Worm (Caenorhabditis elegans) whole organism, L2 larva: ENCODE measurements around the gene flh-3.

Source experiments
- C34F6.9 ChIP-seq: fragments of 150-350 bp; optimal IDR thresholded peaks from 2 replicates; lab custom pipeline; 2014; ENCODE audit warnings: missing biosample characterization, missing genetic modification characterization
- ZK546.5 ChIP-seq: sonication (generic microtip); optimal IDR thresholded peaks from 2 replicates; lab custom pipeline; 2017; ENCODE audit warnings: missing biosample characterization, missing genetic modification characterization
- alr-1 ChIP-seq: fragments of 150-350 bp; optimal IDR thresholded peaks from 2 replicates; lab custom pipeline; 2014; ENCODE audit warnings: missing biosample characterization, missing genetic modification characterization
- aly-2 ChIP-seq: fragments of 150-350 bp; optimal IDR thresholded peaks from 2 replicates; lab custom pipeline; 2014; ENCODE audit warnings: missing biosample characterization, missing genetic modification characterization
- ama-1 ChIP-seq: fragments of 150-350 bp; optimal IDR thresholded peaks from 2 replicates; lab custom pipeline; 2018; ENCODE audit warnings: inconsistent platforms
- blmp-1 ChIP-seq: sonication (generic microtip); optimal IDR thresholded peaks from 2 replicates; lab custom pipeline; 2017; ENCODE audit warnings: missing genetic modification characterization, mild to moderate bottlenecking, missing compliant biosample characterization, antibody characterized with exemption, moderate library complexity; ENCODE audit not compliant: insufficient read depth
- ceh-16 ChIP-seq: fragments of 150-350 bp; optimal IDR thresholded peaks from 2 replicates; lab custom pipeline; 2014; ENCODE audit warnings: missing biosample characterization, missing genetic modification characterization
- ceh-82 ChIP-seq: fragments of 150-350 bp; optimal IDR thresholded peaks from 2 replicates; lab custom pipeline; 2014; ENCODE audit warnings: missing biosample characterization, missing genetic modification characterization
- crh-2 ChIP-seq: sonication (generic microtip); optimal IDR thresholded peaks from 2 replicates; lab custom pipeline; 2017; ENCODE audit warnings: missing biosample characterization, missing genetic modification characterization
- dmd-4 ChIP-seq: sonication (generic microtip); optimal IDR thresholded peaks from 2 replicates; lab custom pipeline; 2017; ENCODE audit warnings: missing biosample characterization, missing genetic modification characterization
- egl-27 ChIP-seq: sonication (generic microtip); optimal IDR thresholded peaks from 3 replicates; lab custom pipeline; 2017; ENCODE audit warnings: missing biosample characterization, missing genetic modification reagents, missing genetic modification characterization
- fos-1 ChIP-seq: fragments of 150-350 bp; optimal IDR thresholded peaks from 2 replicates; lab custom pipeline; 2014; ENCODE audit warnings: missing biosample characterization, missing genetic modification characterization
- gmeb-1 ChIP-seq: fragments of 150-350 bp; optimal IDR thresholded peaks from 2 replicates; lab custom pipeline; 2014; ENCODE audit warnings: missing biosample characterization, missing genetic modification characterization
- lin-11 ChIP-seq: fragments of 150-350 bp; sonication (generic microtip); optimal IDR thresholded peaks from 2 replicates; lab custom pipeline; 2014; ENCODE audit warnings: missing biosample characterization, missing genetic modification characterization, inconsistent platforms, mixed read lengths
- lin-39 ChIP-seq: fragments of 150-350 bp; optimal IDR thresholded peaks from 2 replicates; lab custom pipeline; 2014; ENCODE audit warnings: missing biosample characterization, missing genetic modification reagents, missing genetic modification characterization
- mab-5 ChIP-seq: fragments of 150-350 bp; optimal IDR thresholded peaks from 2 replicates; lab custom pipeline; 2014; ENCODE audit warnings: missing biosample characterization, missing genetic modification characterization
- mbf-1 ChIP-seq: sonication (generic microtip); optimal IDR thresholded peaks from 2 replicates; lab custom pipeline; 2017; ENCODE audit warnings: missing biosample characterization, missing genetic modification characterization
- mdl-1 ChIP-seq, 2 experiments: fragments of 150-350 bp in 1 of 2; sonication (generic microtip) in 1 of 2; optimal IDR thresholded peaks; 2 replicates each; lab custom pipeline; 2017; ENCODE audit warnings: missing biosample characterization in 2 of 2, missing genetic modification characterization in 2 of 2
- nhr-129 ChIP-seq: fragments of 150-350 bp; optimal IDR thresholded peaks from 2 replicates; lab custom pipeline; 2014; ENCODE audit warnings: missing biosample characterization, missing genetic modification characterization
- nhr-21 ChIP-seq: fragments of 150-350 bp; optimal IDR thresholded peaks from 2 replicates; lab custom pipeline; 2014; ENCODE audit warnings: missing biosample characterization, missing genetic modification characterization
- nhr-23 ChIP-seq: fragments of 150-350 bp; optimal IDR thresholded peaks from 2 replicates; lab custom pipeline; 2014; ENCODE audit warnings: missing biosample characterization, missing genetic modification reagents, missing genetic modification characterization
- nhr-25 ChIP-seq: fragments of 150-350 bp; sonication (generic microtip); optimal IDR thresholded peaks from 3 replicates; lab custom pipeline; 2014; ENCODE audit warnings: missing biosample characterization, missing genetic modification characterization
- nhr-77 ChIP-seq: fragments of 150-350 bp; optimal IDR thresholded peaks from 2 replicates; lab custom pipeline; 2014; ENCODE audit warnings: missing biosample characterization, missing genetic modification characterization
- peb-1 ChIP-seq: fragments of 150-350 bp; optimal IDR thresholded peaks from 2 replicates; lab custom pipeline; 2014; ENCODE audit warnings: missing biosample characterization, missing genetic modification characterization
- sem-4 ChIP-seq: fragments of 150-350 bp; optimal IDR thresholded peaks from 2 replicates; lab custom pipeline; 2014; ENCODE audit warnings: missing biosample characterization, missing genetic modification reagents, missing genetic modification characterization
- skn-1 ChIP-seq: sonication (generic microtip); optimal IDR thresholded peaks from 2 replicates; lab custom pipeline; 2017; ENCODE audit warnings: missing biosample characterization, missing genetic modification characterization
- sma-3 ChIP-seq: sonication (generic microtip); optimal IDR thresholded peaks from 2 replicates; lab custom pipeline; 2016; ENCODE audit warnings: missing genetic modification reagents, missing genetic modification characterization, missing compliant biosample characterization
- sma-9 ChIP-seq, 2 experiments: fragments of 150-350 bp in 1 of 2; sonication (generic microtip) in 1 of 2; optimal IDR thresholded peaks; 2 replicates each; lab custom pipeline; 2014 to 2016; ENCODE audit warnings: missing genetic modification characterization in 2 of 2, mild to moderate bottlenecking in 1 of 2, missing biosample characterization in 1 of 2, missing compliant biosample characterization in 1 of 2, missing genetic modification reagents in 1 of 2, moderate library complexity in 1 of 2
- snpc-4 ChIP-seq: fragments of 150-350 bp; optimal IDR thresholded peaks from 2 replicates; lab custom pipeline; 2014; ENCODE audit warnings: missing biosample characterization, missing genetic modification characterization
- unc-39 ChIP-seq: fragments of 150-350 bp; optimal IDR thresholded peaks from 2 replicates; lab custom pipeline; 2014; ENCODE audit warnings: missing biosample characterization, missing genetic modification characterization
- unc-55 ChIP-seq: fragments of 150-350 bp; sonication (generic microtip); optimal IDR thresholded peaks from 3 replicates; lab custom pipeline; 2014; ENCODE audit warnings: missing biosample characterization, missing genetic modification reagents, missing genetic modification characterization
- unc-62 ChIP-seq: fragments of 150-350 bp; optimal IDR thresholded peaks from 2 replicates; lab custom pipeline; 2014; ENCODE audit warnings: missing biosample characterization, missing genetic modification reagents, missing genetic modification characterization
- zag-1 ChIP-seq: fragments of 150-350 bp; optimal IDR thresholded peaks from 2 replicates; lab custom pipeline; 2014; ENCODE audit warnings: missing biosample characterization, missing genetic modification characterization
- ztf-4 ChIP-seq: fragments of 150-350 bp; optimal IDR thresholded peaks from 2 replicates; lab custom pipeline; 2014; ENCODE audit warnings: missing biosample characterization, missing genetic modification characterization

The flh-3 gene

DNA sequence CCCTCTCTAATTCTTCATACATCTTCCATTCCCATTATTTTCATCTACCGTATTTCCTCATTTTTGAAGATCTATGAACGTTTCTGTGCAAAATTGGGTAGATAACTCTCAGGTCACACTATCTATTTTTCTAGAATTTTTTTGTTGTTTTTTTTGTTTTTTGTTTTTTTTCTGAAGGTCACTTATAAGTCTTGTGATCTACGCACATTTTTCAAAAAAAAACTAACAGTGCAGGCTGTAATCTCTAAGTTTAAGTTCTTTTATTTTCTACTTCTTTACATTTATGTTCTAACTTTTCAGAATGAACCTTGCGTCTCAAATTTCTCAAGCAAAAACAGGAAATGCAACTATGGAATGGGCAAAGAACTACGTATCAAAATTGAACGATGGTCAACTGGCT, at the start of gene flh-3:
flh-3 (plus strand) TSS at position 301 of the 400 bp plus-strand sequence.
- TF ChIP-seq aly-2 (tag; lab: Kevin White, UChicago) (no peak), unc-39 (tag; lab: Kevin White, UChicago) (no peak), nhr-23 (tag; lab: Kevin White, UChicago) (no peak), ztf-4 (tag; lab: Kevin White, UChicago) (no peak), ceh-16 (tag; lab: Kevin White, UChicago) (no peak)

DNA sequence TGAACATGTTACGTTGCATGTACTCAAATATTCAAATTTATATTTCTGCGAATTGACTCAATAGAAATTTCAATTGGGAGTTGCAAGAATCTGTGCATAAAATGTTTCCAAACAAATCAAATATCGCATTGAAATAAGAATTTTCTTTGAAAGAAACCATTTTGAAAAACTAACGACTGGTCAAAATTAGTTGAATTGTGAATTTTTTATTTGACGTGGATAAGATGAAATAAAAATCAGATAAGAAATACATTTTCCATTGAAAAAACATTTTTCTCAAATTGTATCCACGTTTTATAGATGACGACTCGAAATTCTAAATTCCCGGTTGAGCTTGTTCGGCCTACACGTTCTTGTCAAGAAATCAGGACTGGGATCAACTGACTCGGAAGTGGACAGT, 45.1 kb upstream of the flh-3 start, which contains the start of gene C46C2.3:
C46C2.3 (plus strand) TSS at position 301 of the 400 bp plus-strand sequence.
- TF ChIP-seq nhr-23 (tag; lab: Kevin White, UChicago), result no peak
- TF ChIP-seq nhr-129 (tag; lab: Kevin White, UChicago), result no peak
- no peak for TF ChIP-seq blmp-1 (tag; lab: Kevin White, UChicago)

DNA sequence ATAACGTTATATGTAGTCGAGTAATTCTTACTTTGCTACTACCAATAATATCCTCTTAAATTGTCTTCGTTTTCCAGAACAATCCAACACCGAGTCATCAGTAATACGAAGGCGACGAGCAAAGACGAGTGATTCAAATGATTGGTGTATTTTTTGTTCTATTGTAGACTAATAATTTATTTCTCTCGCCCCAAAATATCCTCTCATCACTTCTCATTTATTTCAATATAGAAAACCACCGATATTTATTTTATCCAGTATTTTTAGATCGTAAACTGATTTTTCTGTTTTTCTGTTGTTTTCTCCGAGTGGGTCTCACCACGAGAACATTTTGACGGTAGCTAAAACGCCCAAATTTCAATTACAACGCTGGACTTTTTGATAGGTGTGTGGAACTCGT, 42.2 kb upstream of the flh-3 start:
- TF ChIP-seq sma-3 (GFP tag; lab: Kevin White, UChicago), result no peak
- no peak for TF ChIP-seq nhr-23 (tag; lab: Kevin White, UChicago)
- no peak for TF ChIP-seq mdl-1 (tag; optimal IDR thresholded peaks at IDR 0.05; lab: Kevin White, UChicago)
- TF ChIP-seq zag-1, result no peak
- TF ChIP-seq sma-9 (GFP tag; optimal IDR thresholded peaks at IDR 0.05; lab: Kevin White, UChicago), result no peak
- TF ChIP-seq sma-9 (tag; optimal IDR thresholded peaks at IDR 0.05; lab: Kevin White, UChicago), result no peak
- TF ChIP-seq mbf-1 (tag; lab: Kevin White, UChicago), result no peak
- TF ChIP-seq crh-2 (tag; lab: Kevin White, UChicago), result no peak
- no peak for TF ChIP-seq alr-1 (tag; lab: Kevin White, UChicago)
- TF ChIP-seq sem-4, result no peak
- TF ChIP-seq nhr-129 (tag; lab: Kevin White, UChicago), result no peak
- no peak for TF ChIP-seq ztf-4 (tag; lab: Kevin White, UChicago)
- TF ChIP-seq nhr-25, result no peak

DNA sequence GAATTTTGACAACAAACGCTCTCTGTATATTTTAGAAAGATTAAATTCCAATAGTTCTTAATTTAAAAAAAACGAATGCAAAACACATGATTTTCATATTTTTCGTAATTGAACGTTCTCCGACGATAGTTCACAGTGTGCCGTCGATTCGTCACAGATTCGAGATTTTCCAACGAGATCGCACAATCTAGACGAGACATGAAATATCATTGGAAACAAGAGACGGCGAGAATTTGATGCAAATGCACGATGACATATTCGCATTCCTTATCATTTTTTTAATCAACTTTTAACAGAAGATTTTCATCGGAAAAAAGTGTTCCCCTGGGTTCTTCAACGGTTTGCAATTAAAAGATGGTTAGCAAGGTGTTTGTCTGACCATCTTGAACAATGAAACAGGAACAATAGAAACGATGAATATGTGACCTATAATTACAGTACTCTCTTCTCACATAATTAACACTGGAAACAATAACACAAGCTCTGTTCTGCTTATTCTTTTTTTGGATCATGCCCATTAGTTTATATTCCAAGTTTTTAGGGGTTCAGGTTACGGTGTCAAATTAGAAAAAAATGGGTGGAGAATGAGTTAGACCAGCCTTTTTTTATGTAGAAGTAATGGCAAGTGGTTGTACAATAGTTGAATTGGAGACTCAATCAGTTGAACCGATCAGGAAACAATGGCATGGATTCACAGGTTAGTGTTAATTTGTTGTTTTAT, 37.3 kb upstream of the flh-3 start, which contains the start of gene Y11D7A.3:
Y11D7A.3 (plus strand) TSS at position 671 of the 721 bp plus-strand sequence.
- TF ChIP-seq C34F6.9 (no peak), sma-9 (GFP tag; optimal IDR thresholded peaks at IDR 0.05; lab: Kevin White, UChicago) (peak; percentile 43), sma-9 (tag; optimal IDR thresholded peaks at IDR 0.05; lab: Kevin White, UChicago) (no peak)

DNA sequence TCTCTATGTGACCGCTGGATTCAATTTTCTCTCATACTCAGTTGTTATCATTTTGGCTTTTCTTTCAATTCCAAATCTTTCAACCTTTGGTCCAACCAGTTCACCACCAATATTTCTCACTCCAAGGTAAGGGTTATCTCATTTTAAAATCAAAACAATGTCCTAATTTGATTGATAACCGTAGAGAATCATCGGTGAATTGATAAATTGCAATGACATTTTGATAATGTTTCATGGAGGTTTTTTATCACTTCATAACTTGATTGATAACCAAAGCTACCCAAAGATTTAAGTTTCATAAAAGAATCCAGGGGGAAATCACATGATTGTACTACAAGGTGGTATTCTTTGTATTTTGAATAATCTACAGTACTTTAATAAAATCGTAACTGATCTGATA, 30.7 kb upstream of the flh-3 start:
- TF ChIP-seq unc-62 (GFP tag; lab: Kevin White, UChicago) (no peak), zag-1 (no peak), egl-27 (no peak), unc-39 (tag; lab: Kevin White, UChicago) (no peak), lin-11 (no peak), unc-55 (no peak), nhr-77 (tag; lab: Kevin White, UChicago) (no peak), gmeb-1 (tag; lab: Kevin White, UChicago) (no peak), skn-1 (tag; lab: Kevin White, UChicago) (no peak), nhr-25 (no peak), nhr-21 (no peak), peb-1 (tag; lab: Kevin White, UChicago) (no peak), snpc-4 (tag; lab: Kevin White, UChicago) (no peak), alr-1 (tag; lab: Kevin White, UChicago) (no peak), lin-39 (tag; lab: Kevin White, UChicago) (no peak), crh-2 (tag; lab: Kevin White, UChicago) (no peak), ZK546.5 (no peak), ztf-4 (tag; lab: Kevin White, UChicago) (no peak), mdl-1 (tag; optimal IDR thresholded peaks at IDR 0.05; lab: Kevin White, UChicago) (no peak)

DNA sequence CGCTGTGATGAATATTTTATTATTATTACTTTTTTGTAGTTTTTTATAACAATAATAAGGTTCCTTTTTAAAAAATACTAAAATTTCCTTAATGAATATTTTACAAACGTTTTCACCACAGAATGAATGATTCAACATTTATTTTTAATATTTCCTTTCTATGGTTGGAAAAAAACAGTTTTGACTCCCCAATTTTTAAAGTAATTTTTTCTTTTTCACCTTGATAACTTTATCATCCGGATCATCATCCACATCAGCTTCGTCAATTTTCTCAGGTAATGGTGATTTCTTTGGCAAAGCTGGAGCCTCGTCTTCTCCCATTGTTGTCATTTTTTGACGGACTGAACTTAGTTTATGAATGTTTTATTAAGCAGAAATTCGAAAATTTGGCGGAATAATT, 26.2 kb upstream of the flh-3 start, which contains the start of gene rab-28:
rab-28 (minus strand) TSS at position 343 of the 400 bp plus-strand sequence.
- TF ChIP-seq sem-4, result no peak
- TF ChIP-seq ama-1 (lab: Kevin White, UChicago), result no peak
- TF ChIP-seq unc-62 (GFP tag; lab: Kevin White, UChicago), result no peak
- TF ChIP-seq C34F6.9, result no peak
- no peak for TF ChIP-seq sma-3 (GFP tag; lab: Kevin White, UChicago)
- no peak for TF ChIP-seq egl-27
- no peak for TF ChIP-seq lin-11
- no peak for TF ChIP-seq unc-55
- no peak for TF ChIP-seq dmd-4 (tag; lab: Kevin White, UChicago)
- TF ChIP-seq nhr-25, result no peak
- no peak for TF ChIP-seq aly-2 (tag; lab: Kevin White, UChicago)
- no peak for TF ChIP-seq ceh-82 (tag; lab: Kevin White, UChicago)
- no peak for TF ChIP-seq nhr-129 (tag; lab: Kevin White, UChicago)
- no peak for TF ChIP-seq mab-5 (tag; lab: Kevin White, UChicago)
- no peak for TF ChIP-seq nhr-21
- TF ChIP-seq ZK546.5, result no peak
- TF ChIP-seq ceh-16 (tag; lab: Kevin White, UChicago), result no peak
- no peak for TF ChIP-seq skn-1 (tag; lab: Kevin White, UChicago)
- TF ChIP-seq fos-1 (tag; lab: Kevin White, UChicago), result no peak
